Worm (Caenorhabditis elegans) whole organism, mixed stage, embryonic: ENCODE results near the gene marc-5.

Source experiments
- blmp-1 ChIP-seq: fragments of 150-350 bp; optimal IDR thresholded peaks from 2 replicates; lab custom pipeline; 2014; ENCODE audit warnings: missing biosample characterization, missing genetic modification characterization
- ces-1 ChIP-seq: fragments of 150-350 bp; optimal IDR thresholded peaks from 2 replicates; lab custom pipeline; 2014; ENCODE audit warnings: missing biosample characterization, missing genetic modification reagents, missing genetic modification characterization
- cnd-1 ChIP-seq: fragments of 200-800 bp; sonication (Bioruptor generic); optimal IDR thresholded peaks from 2 replicates; lab custom pipeline; 2018; ENCODE audit warnings: mild to moderate bottlenecking, missing genetic modification characterization, missing compliant biosample characterization
- ham-2 ChIP-seq: fragments of 200-800 bp; sonication (Bioruptor generic); optimal IDR thresholded peaks from 2 replicates; lab custom pipeline; 2018; ENCODE audit warnings: mild to moderate bottlenecking, missing genetic modification characterization, missing compliant biosample characterization
- lsy-2 ChIP-seq: fragments of 150-350 bp; optimal IDR thresholded peaks from 2 replicates; lab custom pipeline; 2014; ENCODE audit warnings: missing biosample characterization, missing genetic modification characterization
- mab-5 ChIP-seq: fragments of 150-350 bp; optimal IDR thresholded peaks from 2 replicates; lab custom pipeline; 2014; ENCODE audit warnings: missing biosample characterization, missing genetic modification characterization
- nhr-12 ChIP-seq: fragments of 150-350 bp; optimal IDR thresholded peaks from 2 replicates; lab custom pipeline; 2014; ENCODE audit warnings: missing biosample characterization, missing genetic modification characterization
- nhr-237 ChIP-seq: fragments of 150-350 bp; optimal IDR thresholded peaks from 2 replicates; lab custom pipeline; 2014; ENCODE audit warnings: missing biosample characterization, missing genetic modification characterization
- nhr-28 ChIP-seq: fragments of 150-350 bp; optimal IDR thresholded peaks from 2 replicates; lab custom pipeline; 2014; ENCODE audit warnings: missing biosample characterization, missing genetic modification characterization
- nhr-76 ChIP-seq: sonication (generic microtip); optimal IDR thresholded peaks from 2 replicates; lab custom pipeline; 2017; ENCODE audit warnings: missing biosample characterization, missing genetic modification characterization
- snpc-4 ChIP-seq: fragments of 150-350 bp; optimal IDR thresholded peaks from 2 replicates; lab custom pipeline; 2014; ENCODE audit warnings: missing biosample characterization, missing genetic modification characterization
- unc-62 ChIP-seq: fragments of 150-350 bp; optimal IDR thresholded peaks from 2 replicates; lab custom pipeline; 2014; ENCODE audit warnings: missing biosample characterization, missing genetic modification reagents, missing genetic modification characterization
- ztf-11 ChIP-seq: fragments of 150-350 bp; optimal IDR thresholded peaks from 2 replicates; lab custom pipeline; 2014; ENCODE audit warnings: missing biosample characterization, missing genetic modification characterization

DNA sequence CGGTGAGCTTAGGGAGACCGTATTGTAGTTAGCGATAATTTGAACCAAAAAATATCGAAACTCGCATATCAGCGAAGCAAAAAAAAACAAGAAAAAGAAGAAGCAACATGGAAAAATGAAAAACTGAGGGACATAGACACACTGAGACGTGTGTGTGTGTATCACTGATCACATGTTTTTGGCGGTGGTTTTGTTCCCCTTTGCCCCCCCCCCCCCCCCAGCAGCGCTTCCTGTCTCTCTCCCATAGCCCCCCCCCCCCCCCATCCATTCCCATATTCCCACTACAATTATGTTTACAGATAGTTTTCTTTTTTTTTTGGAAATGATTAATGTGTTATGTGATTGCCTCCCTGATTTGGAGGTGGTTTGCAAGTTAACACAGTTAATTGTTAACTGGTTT, 10.1 kb downstream of the marc-5 start:
- TF ChIP-seq nhr-12 (tag; lab: Kevin White, UChicago) (no peak), ham-2 (GFP tag; lab: Kevin White, UChicago) (no peak), snpc-4 (tag; lab: Kevin White, UChicago) (no peak), unc-62 (no peak), cnd-1 (tag; lab: Kevin White, UChicago) (no peak), mab-5 (tag; lab: Kevin White, UChicago) (no peak), lsy-2 (tag; lab: Kevin White, UChicago) (no peak), ztf-11 (tag; lab: Kevin White, UChicago) (no peak), nhr-28 (tag; lab: Kevin White, UChicago) (no peak), nhr-237 (tag; lab: Kevin White, UChicago) (no peak), nhr-76 (tag; lab: Kevin White, UChicago) (no peak), blmp-1 (no peak), ces-1 (no peak)
